Fruit fly (Drosophila melanogaster) whole organism, embryonic: ENCODE measurements around the gene CG6254.

ENCODE experiments used
- Asciz ChIP-seq: fragments of 200-800 bp; sonication (Bioruptor generic); optimal IDR thresholded peaks from 2 replicates; lab custom pipeline; 2017; ENCODE audit warnings: missing biosample characterization, mild to moderate bottlenecking, missing genetic modification characterization, missing genetic modification reagents
- CG10979 ChIP-seq: fragments of 200-800 bp; sonication (Bioruptor generic); optimal IDR thresholded peaks from 2 replicates; lab custom pipeline; 2018; ENCODE audit warnings: missing biosample characterization, mild to moderate bottlenecking, missing genetic modification characterization, moderate library complexity
- CG13296 ChIP-seq: fragments of 200-800 bp; sonication (Bioruptor generic); optimal IDR thresholded peaks from 3 replicates; lab custom pipeline; 2018; ENCODE audit warnings: missing biosample characterization, mild to moderate bottlenecking, missing genetic modification characterization
- CG13424 ChIP-seq: fragments of 200-800 bp; sonication (Bioruptor generic); optimal IDR thresholded peaks from 2 replicates; lab custom pipeline; 2019; ENCODE audit warnings: missing biosample characterization, mild to moderate bottlenecking, missing genetic modification characterization, moderate library complexity
- CG14710 ChIP-seq: fragments of 200-800 bp; sonication (Bioruptor generic); optimal IDR thresholded peaks from 3 replicates; lab custom pipeline; 2019; ENCODE audit warnings: missing biosample characterization, mild to moderate bottlenecking, missing genetic modification characterization, moderate library complexity
- CG15696 ChIP-seq: fragments of 200-800 bp; sonication (Bioruptor generic); optimal IDR thresholded peaks from 2 replicates; lab custom pipeline; 2019; ENCODE audit warnings: missing biosample characterization, mild to moderate bottlenecking, missing genetic modification characterization, moderate library complexity
- CG16779 ChIP-seq: fragments of 200-800 bp; sonication (Bioruptor generic); IDR thresholded peaks from 2 replicates; pipeline ENCODE4 v1.3.6; 2022; ENCODE audit warnings: missing biosample characterization, missing genetic modification characterization
- CG17568 ChIP-seq: fragments of 200-800 bp; sonication (Bioruptor generic); optimal IDR thresholded peaks from 2 replicates; lab custom pipeline; 2018; ENCODE audit warnings: missing biosample characterization, mild to moderate bottlenecking, missing genetic modification characterization, moderate library complexity
- CG17829 ChIP-seq: fragments of 200-800 bp; optimal IDR thresholded peaks from 2 replicates; lab custom pipeline; 2019; ENCODE audit warnings: missing biosample characterization, mild to moderate bottlenecking, missing genetic modification characterization, moderate library complexity
- CG30020 ChIP-seq: fragments of 200-800 bp; optimal IDR thresholded peaks from 2 replicates; lab custom pipeline; 2019; ENCODE audit warnings: missing biosample characterization, mild to moderate bottlenecking, missing genetic modification characterization, moderate library complexity
- CG30403 ChIP-seq: fragments of 200-800 bp; sonication (Bioruptor generic); optimal IDR thresholded peaks from 3 replicates; lab custom pipeline; 2016; ENCODE audit warnings: missing biosample characterization, missing genetic modification characterization
- CG3281 ChIP-seq: fragments of 200-800 bp; sonication (Bioruptor generic); optimal IDR thresholded peaks from 3 replicates; lab custom pipeline; 2017; ENCODE audit warnings: missing biosample characterization, mild to moderate bottlenecking, missing genetic modification characterization
- CG3407 ChIP-seq: fragments of 200-800 bp; sonication (Bioruptor generic); optimal IDR thresholded peaks from 2 replicates; lab custom pipeline; 2018; ENCODE audit warnings: missing biosample characterization, mild to moderate bottlenecking, missing genetic modification characterization
- CG4617 ChIP-seq: fragments of 200-800 bp; sonication (Bioruptor generic); optimal IDR thresholded peaks from 3 replicates; lab custom pipeline; 2016; ENCODE audit warnings: missing biosample characterization, missing genetic modification characterization, borderline replicate concordance
- CG7987 ChIP-seq: fragments of 200-800 bp; sonication (Bioruptor generic); optimal IDR thresholded peaks from 2 replicates; lab custom pipeline; 2018; ENCODE audit warnings: missing biosample characterization, mild to moderate bottlenecking, missing genetic modification characterization, moderate library complexity
- CG9609 ChIP-seq: fragments of 200-800 bp; sonication (Bioruptor generic); optimal IDR thresholded peaks from 3 replicates; lab custom pipeline; 2016; ENCODE audit warnings: missing biosample characterization, missing genetic modification characterization
- Deaf1 ChIP-seq: fragments of 200-800 bp; optimal IDR thresholded peaks from 3 replicates; lab custom pipeline; 2019; ENCODE audit warnings: missing biosample characterization, mild to moderate bottlenecking, missing genetic modification characterization, moderate library complexity
- Dll ChIP-seq: fragments of 200-800 bp; sonication (Bioruptor generic); IDR thresholded peaks from 4 replicates; pipeline ENCODE4 v1.3.6; 2022; ENCODE audit warnings: missing biosample characterization, missing genetic modification characterization; ENCODE audit not compliant: partially characterized antibody
- E2f1 ChIP-seq: fragments of 200-800 bp; sonication (Bioruptor generic); IDR thresholded peaks from 2 replicates; pipeline ENCODE4 v1.3.6; 2022; ENCODE audit warnings: missing biosample characterization, missing genetic modification characterization
- HLH54F ChIP-seq: fragments of 200-800 bp; sonication (Bioruptor generic); optimal IDR thresholded peaks from 3 replicates; lab custom pipeline; 2016; ENCODE audit warnings: missing biosample characterization, missing genetic modification characterization
- HmgD ChIP-seq: fragments of 200-800 bp; sonication (Bioruptor generic); optimal IDR thresholded peaks from 3 replicates; lab custom pipeline; 2016; ENCODE audit warnings: missing biosample characterization, missing genetic modification characterization
- Hr51 ChIP-seq, 2 experiments: fragments of 200-800 bp; sonication (Bioruptor generic); optimal IDR thresholded peaks; 2 replicates in 1 of 2; 3 replicates in 1 of 2; lab custom pipeline; 2016 to 2018; ENCODE audit warnings: missing biosample characterization in 2 of 2, missing genetic modification characterization in 2 of 2, mild to moderate bottlenecking in 1 of 2, moderate library complexity in 1 of 2
- Hsf ChIP-seq: fragments of 200-800 bp; sonication (Bioruptor generic); optimal IDR thresholded peaks from 3 replicates; lab custom pipeline; 2016; ENCODE audit warnings: missing biosample characterization, missing genetic modification characterization
- MTF-1 ChIP-seq: fragments of 200-800 bp; sonication (Bioruptor generic); optimal IDR thresholded peaks from 2 replicates; lab custom pipeline; 2018; ENCODE audit warnings: missing biosample characterization, mild to moderate bottlenecking, missing genetic modification characterization, borderline replicate concordance
- NK7.1 ChIP-seq: fragments of 200-800 bp; sonication (Bioruptor generic); optimal IDR thresholded peaks from 3 replicates; lab custom pipeline; 2016; ENCODE audit warnings: missing biosample characterization, missing genetic modification characterization
- NfI ChIP-seq: fragments of 200-800 bp; sonication (Bioruptor generic); optimal IDR thresholded peaks from 3 replicates; lab custom pipeline; 2018; ENCODE audit warnings: missing biosample characterization, mild to moderate bottlenecking, missing genetic modification characterization, moderate library complexity
- Opbp ChIP-seq: fragments of 200-800 bp; sonication (Bioruptor generic); IDR thresholded peaks from 3 replicates; pipeline ENCODE4 v1.3.6; 2022; ENCODE audit warnings: missing biosample characterization, missing genetic modification characterization; ENCODE audit not compliant: partially characterized antibody
- PHDP ChIP-seq: fragments of 200-800 bp; sonication (Bioruptor generic); optimal IDR thresholded peaks from 3 replicates; lab custom pipeline; 2018; ENCODE audit warnings: missing biosample characterization, mild to moderate bottlenecking, missing genetic modification characterization, moderate library complexity
- Rfx ChIP-seq: fragments of 200-800 bp; sonication (Bioruptor generic); IDR thresholded peaks from 2 replicates; pipeline ENCODE4 v1.3.6; 2022; ENCODE audit warnings: missing biosample characterization, missing genetic modification characterization
- croc ChIP-seq: fragments of 200-800 bp; sonication (Bioruptor generic); conservative IDR thresholded peaks from 3 replicates; pipeline ENCODE4 v1.3.6; 2022; ENCODE audit warnings: missing biosample characterization, missing genetic modification characterization
- dysf ChIP-seq: fragments of 200-800 bp; sonication (Bioruptor generic); IDR thresholded peaks from 3 replicates; pipeline ENCODE4 v1.3.6; 2022; ENCODE audit warnings: missing biosample characterization, missing genetic modification characterization
- fd102C ChIP-seq: fragments of 200-800 bp; sonication (Bioruptor generic); optimal IDR thresholded peaks from 2 replicates; lab custom pipeline; 2018; ENCODE audit warnings: missing biosample characterization, mild to moderate bottlenecking, missing genetic modification characterization, moderate library complexity
- ftz-f1 ChIP-seq: fragments of 200-800 bp; sonication (Bioruptor generic); optimal IDR thresholded peaks from 2 replicates; lab custom pipeline; 2016; ENCODE audit warnings: missing biosample characterization, missing genetic modification characterization
- h ChIP-seq: fragments of >200 bp; optimal IDR thresholded peaks from 2 replicates; lab custom pipeline; 2017
- insv ChIP-seq, 2 experiments: fragments of 200-800 bp; sonication (Bioruptor generic); optimal IDR thresholded peaks; 3 replicates each; lab custom pipeline; 2016 to 2018; ENCODE audit warnings: missing biosample characterization in 2 of 2, missing genetic modification characterization in 2 of 2
- mam ChIP-seq: fragments of 200-800 bp; sonication (Bioruptor generic); optimal IDR thresholded peaks from 3 replicates; lab custom pipeline; 2016; ENCODE audit warnings: missing biosample characterization, missing genetic modification characterization
- peb ChIP-seq: fragments of 200-800 bp; sonication (Bioruptor generic); IDR thresholded peaks from 2 replicates; pipeline ENCODE4 v1.3.6; 2022; ENCODE audit warnings: missing biosample characterization, missing genetic modification characterization
- prd ChIP-seq, 3 experiments: fragments of >200 bp in 2 of 3; fragments of 200-800 bp in 1 of 3; sonication (Bioruptor generic) in 1 of 3; optimal IDR thresholded peaks in 2 of 3; IDR thresholded peaks in 1 of 3; 2 replicates in 2 of 3; 3 replicates in 1 of 3; pipeline versions ENCODE4 v1.3.6 to Lab custom; 2017 to 2022; ENCODE audit warnings: missing biosample characterization in 1 of 3, missing genetic modification characterization in 1 of 3
- sisA ChIP-seq: fragments of 200-800 bp; sonication (Bioruptor generic); IDR thresholded peaks from 2 replicates; pipeline ENCODE4 v1.3.6; 2022; ENCODE audit warnings: missing biosample characterization, missing genetic modification characterization
- slou ChIP-seq: fragments of 200-800 bp; sonication (Bioruptor generic); optimal IDR thresholded peaks from 3 replicates; lab custom pipeline; 2016; ENCODE audit warnings: missing biosample characterization, missing genetic modification characterization
- sna ChIP-seq: fragments of 200-800 bp; sonication (Bioruptor generic); IDR thresholded peaks from 2 replicates; pipeline ENCODE4 v1.3.6; 2022; ENCODE audit warnings: missing biosample characterization, missing genetic modification characterization; ENCODE audit not compliant: partially characterized antibody
- tll ChIP-seq, 2 experiments: fragments of 200-800 bp in 1 of 2; fragments of >200 bp in 1 of 2; sonication (Bioruptor generic) in 1 of 2; optimal IDR thresholded peaks; 2 replicates each; lab custom pipeline; 2017 to 2019; ENCODE audit warnings: missing biosample characterization in 2 of 2, missing genetic modification characterization in 2 of 2, mild to moderate bottlenecking in 1 of 2, moderate library complexity in 1 of 2
- tx ChIP-seq: fragments of 200-800 bp; sonication (Bioruptor generic); optimal IDR thresholded peaks from 2 replicates; lab custom pipeline; 2016; ENCODE audit warnings: missing biosample characterization, missing genetic modification characterization
- vnd ChIP-seq: fragments of 200-800 bp; sonication (Bioruptor generic); IDR thresholded peaks from 3 replicates; pipeline ENCODE4 v1.3.6; 2022; ENCODE audit warnings: missing biosample characterization, missing genetic modification characterization; ENCODE audit not compliant: partially characterized antibody
- vvl ChIP-seq: fragments of 200-800 bp; sonication (Bioruptor generic); IDR thresholded peaks from 2 replicates; pipeline ENCODE4 v1.3.6; 2022; ENCODE audit warnings: missing biosample characterization, missing genetic modification characterization
- zen2 ChIP-seq: fragments of 200-800 bp; sonication (Bioruptor generic); IDR thresholded peaks from 3 replicates; pipeline ENCODE4 v1.3.6; 2022; ENCODE audit warnings: missing biosample characterization, missing genetic modification characterization; ENCODE audit not compliant: partially characterized antibody
- zfh1 ChIP-seq: fragments of 200-800 bp; sonication (Bioruptor generic); IDR thresholded peaks from 3 replicates; pipeline ENCODE4 v1.3.6; 2022; ENCODE audit warnings: missing biosample characterization, missing genetic modification characterization

The CG6254 gene

dm6 chr3R:10161163-10161562, at the start of gene CG6254 (continued):
- TF ChIP-seq Deaf1 (tag; lab: Kevin White, UChicago): no peak
- no peak for TF ChIP-seq CG13296
- 0 out of 3 replicates have a peak, but pooled peaks have one; percentile 24 for TF ChIP-seq zen2
- 0 out of 2 replicates have a peak, but pooled peaks have one; percentile 18 for TF ChIP-seq sisA (GFP tag; lab: Robert Waterston, UW)
- TF ChIP-seq CG3281 (GFP tag; lab: Kevin White, UChicago): peak; percentile 100
- TF ChIP-seq NK7.1 (GFP tag; lab: Kevin White, UChicago): peak; percentile 10
- no peak for TF ChIP-seq tll (GFP tag; optimal IDR thresholded peaks at IDR 0.05; lab: Kevin White, UChicago)
- TF ChIP-seq CG13424 (tag; lab: Kevin White, UChicago): peak; percentile 52
- peak; percentile 17 for TF ChIP-seq CG14710
- 0 out of 3 replicates have a peak, but pooled peaks have one; percentile 31 for TF ChIP-seq dysf (GFP tag; lab: Robert Waterston, UW)
- no peak for TF ChIP-seq prd (optimal IDR thresholded peaks at IDR 0.05; lab: Kevin White, UChicago)
- TF ChIP-seq prd (GFP tag; IDR thresholded peaks at IDR 0.05; lab: Robert Waterston, UW): 0 out of 3 replicates have a peak, but pooled peaks have one; percentile 37
- no peak for TF ChIP-seq PHDP (tag; lab: Kevin White, UChicago)
- TF ChIP-seq CG4617 (GFP tag; lab: Kevin White, UChicago): peak; percentile 85
- peak; percentile 79 for TF ChIP-seq Rfx (GFP tag; lab: Robert Waterston, UW)
- peak; percentile 59 for TF ChIP-seq CG30403 (GFP tag; lab: Kevin White, UChicago)
- TF ChIP-seq CG16779 (GFP tag; lab: Robert Waterston, UW): no peak
- 0 out of 3 replicates have a peak, but pooled peaks have one; percentile 30 for TF ChIP-seq zfh1 (GFP tag; lab: Robert Waterston, UW)
- no peak for TF ChIP-seq CG3407 (GFP tag; lab: Kevin White, UChicago)
- peak; percentile 54 for TF ChIP-seq CG30020 (tag; lab: Kevin White, UChicago)
- no peak for TF ChIP-seq CG9609 (GFP tag; lab: Kevin White, UChicago)
- TF ChIP-seq Hsf (GFP tag; lab: Kevin White, UChicago): peak; percentile 34
- TF ChIP-seq tx (GFP tag; lab: Kevin White, UChicago): no peak
- TF ChIP-seq CG17829 (tag; lab: Kevin White, UChicago): peak; percentile 46
- peak; percentile 69 for TF ChIP-seq HmgD (GFP tag; lab: Kevin White, UChicago)
- peak; percentile 63 for TF ChIP-seq mam (GFP tag; lab: Kevin White, UChicago)
- peak; percentile 76 for TF ChIP-seq ftz-f1 (GFP tag; lab: Kevin White, UChicago)

- TF ChIP-seq Asciz (GFP tag; lab: Kevin White, UChicago): peak; percentile 16
- TF ChIP-seq peb (GFP tag; lab: Robert Waterston, UW): no peak
- TF ChIP-seq, all 482 proteins: peak for 1
These were observed 45.6 kb upstream of the CG6254 start for dm6 chr3R:10206740-10207139.

dm6 chr3R:10203554-10203953, 42.4 kb upstream of the CG6254 start:
- TF ChIP-seq Hr51 (GFP tag; optimal IDR thresholded peaks at IDR 0.05; lab: Kevin White, UChicago) (peak in 1 of 2 experiments; percentile 8), Opbp (GFP tag; lab: Robert Waterston, UW) (no peak), CG10979 (tag; lab: Kevin White, UChicago) (peak; percentile 99), HLH54F (GFP tag; lab: Kevin White, UChicago) (no peak), h (lab: Kevin White, UChicago) (no peak), Dll (no peak), fd102C (GFP tag; lab: Kevin White, UChicago) (no peak), MTF-1 (GFP tag; lab: Kevin White, UChicago) (peak; percentile 23), CG7987 (GFP tag; lab: Kevin White, UChicago) (peak; percentile 45), croc (GFP tag; lab: Robert Waterston, UW) (peak; percentile 22; the same call in 1 of the 3 replicates), CG17568 (GFP tag; lab: Kevin White, UChicago) (peak; percentile 14), PHDP (tag; lab: Kevin White, UChicago) (peak; percentile 49), insv (GFP tag; optimal IDR thresholded peaks at IDR 0.05; lab: Kevin White, UChicago) (no peak), slou (GFP tag; lab: Kevin White, UChicago) (no peak), vvl (GFP tag; lab: Robert Waterston, UW) (peak; percentile 50), vnd (GFP tag; lab: Robert Waterston, UW) (no peak), sna (GFP tag; lab: Robert Waterston, UW) (no peak), CG15696 (tag; lab: Kevin White, UChicago) (peak; percentile 42), NfI (GFP tag; lab: Kevin White, UChicago) (peak; percentile 41), E2f1 (GFP tag; lab: Robert Waterston, UW) (no peak)
